Worm (Caenorhabditis elegans): Measurements from ENCODE around the gene egl-38.

The egl-38 gene

ce11 chrIV:10089777-10090176 lies 20.5 kb downstream of the egl-38 start, which contains the start of gene ttr-39:
TSS of gene ttr-39 (minus strand) at chrIV:10089877.
- TF ChIP-seq klf-2 (GFP tag; conservative IDR thresholded peaks at IDR 0.05) (no peak), ztf-29 (GFP tag; IDR thresholded peaks at IDR 0.05) (no peak), ref-1 (GFP tag; conservative IDR thresholded peaks at IDR 0.05) (no peak), med-1 (GFP tag; optimal IDR thresholded peaks at IDR 0.05; ENCODE audit: insufficient read depth) (no peak), flt-1 (GFP tag; IDR thresholded peaks at IDR 0.05) (no peak), ztf-23 (GFP tag; IDR thresholded peaks at IDR 0.05) (no peak), T22C8.4 (GFP tag; IDR thresholded peaks at IDR 0.05) (no peak)

ce11 chrIV:10085401-10086187 lies 24.7 kb downstream of the egl-38 start, which contains the start of the genes col-2 and ndc-80:
TSS of gene col-2 (minus strand) at chrIV:10085451.
TSS of gene ndc-80 (plus strand) at chrIV:10086137.
- TF ChIP-seq ztf-23 (GFP tag; IDR thresholded peaks at IDR 0.05) (no peak), T22C8.4 (GFP tag; IDR thresholded peaks at IDR 0.05) (no peak), flt-1 (GFP tag; IDR thresholded peaks at IDR 0.05) (peak; percentile 61; the same call in 1 of the 2 replicates), cog-1 (tag; optimal IDR thresholded peaks at IDR 0.05) (no peak), med-1 (GFP tag; optimal IDR thresholded peaks at IDR 0.05; ENCODE audit: insufficient read depth) (no peak), ref-1 (GFP tag; conservative IDR thresholded peaks at IDR 0.05) (no peak)

ce11 chrIV:10084323-10084959 lies 25.9 kb downstream of the egl-38 start, which contains the start of gene W01B6.8:
TSS of gene W01B6.8 (minus strand) at chrIV:10084373.
- no peak for TF ChIP-seq T22C8.4 (GFP tag; IDR thresholded peaks at IDR 0.05)
- no peak for TF ChIP-seq med-1 (GFP tag; optimal IDR thresholded peaks at IDR 0.05; ENCODE audit: insufficient read depth)
- no peak for TF ChIP-seq ztf-23 (GFP tag; IDR thresholded peaks at IDR 0.05)
- TF ChIP-seq tab-1 (GFP tag; IDR thresholded peaks at IDR 0.05) = no peak

- TF ChIP-seq klf-2 (GFP tag; conservative IDR thresholded peaks at IDR 0.05) (no peak), med-1 (GFP tag; optimal IDR thresholded peaks at IDR 0.05; ENCODE audit: insufficient read depth) (no peak), ztf-29 (GFP tag; IDR thresholded peaks at IDR 0.05) (no peak), ref-1 (GFP tag; conservative IDR thresholded peaks at IDR 0.05) (no peak), tab-1 (GFP tag; IDR thresholded peaks at IDR 0.05) (no peak), cog-1 (tag; optimal IDR thresholded peaks at IDR 0.05) (no peak), flt-1 (GFP tag; IDR thresholded peaks at IDR 0.05) (no peak), T22C8.4 (GFP tag; IDR thresholded peaks at IDR 0.05) (no peak), ztf-23 (GFP tag; IDR thresholded peaks at IDR 0.05) (no peak)
These were observed 29.5 kb downstream of the egl-38 start, which contains the start of gene W01B6.6 for ce11 chrIV:10080816-10081215. TSS of gene W01B6.6 (plus strand) at chrIV:10081116.

ce11 chrIV:10078003-10078402 lies 32.3 kb downstream of the egl-38 start:
- no peak for TF ChIP-seq ztf-29 (GFP tag; IDR thresholded peaks at IDR 0.05)
- no peak for TF ChIP-seq ref-1 (GFP tag; conservative IDR thresholded peaks at IDR 0.05)
- no peak for TF ChIP-seq tab-1 (GFP tag; IDR thresholded peaks at IDR 0.05)
- no peak for TF ChIP-seq ztf-23 (GFP tag; IDR thresholded peaks at IDR 0.05)
- TF ChIP-seq klf-2 (GFP tag; conservative IDR thresholded peaks at IDR 0.05) = no peak
- no peak for TF ChIP-seq flt-1 (GFP tag; IDR thresholded peaks at IDR 0.05)

ce11 chrIV:10075899-10076298 lies 34.4 kb downstream of the egl-38 start, which contains the start of gene W01B6.5:
TSS of gene W01B6.5 (plus strand) at chrIV:10076199.
- TF ChIP-seq ztf-29 (GFP tag; IDR thresholded peaks at IDR 0.05) (no peak), ref-1 (GFP tag; conservative IDR thresholded peaks at IDR 0.05) (no peak), T22C8.4 (GFP tag; IDR thresholded peaks at IDR 0.05) (no peak), cog-1 (tag; optimal IDR thresholded peaks at IDR 0.05) (no peak), tab-1 (GFP tag; IDR thresholded peaks at IDR 0.05) (no peak), med-1 (GFP tag; optimal IDR thresholded peaks at IDR 0.05; ENCODE audit: insufficient read depth) (no peak), klf-2 (GFP tag; conservative IDR thresholded peaks at IDR 0.05) (no peak), flt-1 (GFP tag; IDR thresholded peaks at IDR 0.05) (no peak), ztf-23 (GFP tag; IDR thresholded peaks at IDR 0.05) (no peak)

ce11 chrIV:10075034-10075510 lies 35.2 kb downstream of the egl-38 start, which contains the start of the genes ttbk-4 and W01B6.4:
TSS of gene ttbk-4 (minus strand) at chrIV:10075134.
TSS of gene W01B6.4 (plus strand) at chrIV:10075460.
- no peak for TF ChIP-seq flt-1 (GFP tag; IDR thresholded peaks at IDR 0.05)
- no peak for TF ChIP-seq T22C8.4 (GFP tag; IDR thresholded peaks at IDR 0.05)
- TF ChIP-seq ztf-29 (GFP tag; IDR thresholded peaks at IDR 0.05) = no peak
- TF ChIP-seq med-1 (GFP tag; optimal IDR thresholded peaks at IDR 0.05; ENCODE audit: insufficient read depth) = no peak
- no peak for TF ChIP-seq klf-2 (GFP tag; conservative IDR thresholded peaks at IDR 0.05)
- no peak for TF ChIP-seq ref-1 (GFP tag; conservative IDR thresholded peaks at IDR 0.05)
- no peak for TF ChIP-seq cog-1 (tag; optimal IDR thresholded peaks at IDR 0.05)
- no peak for TF ChIP-seq ztf-23 (GFP tag; IDR thresholded peaks at IDR 0.05)
- no peak for TF ChIP-seq tab-1 (GFP tag; IDR thresholded peaks at IDR 0.05)

ce11 chrIV:10072527-10072926 lies 37.8 kb downstream of the egl-38 start, which contains the start of gene W01B6.3:
TSS of gene W01B6.3 (minus strand) at chrIV:10072627.
- TF ChIP-seq klf-2 (GFP tag; conservative IDR thresholded peaks at IDR 0.05) = no peak
- TF ChIP-seq cog-1 (tag; optimal IDR thresholded peaks at IDR 0.05) = no peak
- TF ChIP-seq ztf-29 (GFP tag; IDR thresholded peaks at IDR 0.05) = no peak
- TF ChIP-seq flt-1 (GFP tag; IDR thresholded peaks at IDR 0.05) = no peak
- TF ChIP-seq med-1 (GFP tag; optimal IDR thresholded peaks at IDR 0.05; ENCODE audit: insufficient read depth) = no peak
- TF ChIP-seq T22C8.4 (GFP tag; IDR thresholded peaks at IDR 0.05) = no peak
- no peak for TF ChIP-seq ztf-23 (GFP tag; IDR thresholded peaks at IDR 0.05)
- TF ChIP-seq tab-1 (GFP tag; IDR thresholded peaks at IDR 0.05) = no peak
- TF ChIP-seq ref-1 (GFP tag; conservative IDR thresholded peaks at IDR 0.05) = no peak

- TF ChIP-seq tab-1 (GFP tag; IDR thresholded peaks at IDR 0.05) (no peak), klf-2 (GFP tag; conservative IDR thresholded peaks at IDR 0.05) (no peak), med-1 (GFP tag; optimal IDR thresholded peaks at IDR 0.05; ENCODE audit: insufficient read depth) (no peak), T22C8.4 (GFP tag; IDR thresholded peaks at IDR 0.05) (no peak)
These were observed 42.1 kb downstream of the egl-38 start for ce11 chrIV:10068266-10068665.
